Worm (Caenorhabditis elegans): ENCODE results near the gene F54E4.3.

F54E4.3 gene

DNA sequence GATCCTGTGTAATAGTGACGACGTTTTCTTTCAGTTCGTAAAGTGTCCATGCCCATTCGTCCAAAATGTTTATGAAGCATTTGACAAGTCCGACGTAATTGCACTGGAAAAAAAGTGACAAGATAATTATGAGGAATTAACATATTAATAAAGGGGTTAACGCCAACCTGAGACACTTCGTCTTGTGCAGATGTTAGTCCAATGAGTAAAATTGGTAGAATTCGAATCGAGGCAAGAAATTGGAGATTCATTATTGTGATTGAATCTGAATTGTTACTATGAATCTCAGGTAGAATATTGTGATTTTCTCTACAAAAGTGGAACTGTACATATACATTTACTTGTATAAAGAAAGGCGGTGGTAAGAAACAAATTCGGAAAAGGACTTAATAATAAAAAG, at the start of gene F54E4.3:
Gene F54E4.3 (minus strand): TSS at position 265 of the 400 bp plus-strand sequence.
- TF ChIP-seq ztf-11 (tag; optimal IDR thresholded peaks at IDR 0.05) (no peak), skn-1 (tag; optimal IDR thresholded peaks at IDR 0.05) (no peak), Y116A8C.19 (tag; optimal IDR thresholded peaks at IDR 0.05; ENCODE audit: borderline replicate concordance) (no peak), ceh-63 (GFP tag; optimal IDR thresholded peaks at IDR 0.05) (no peak), irx-1 (tag; optimal IDR thresholded peaks at IDR 0.05) (no peak), tbx-2 (tag; optimal IDR thresholded peaks at IDR 0.05) (no peak), C04F5.9 (tag; optimal IDR thresholded peaks at IDR 0.05) (no peak), unc-98 (GFP tag; IDR thresholded peaks at IDR 0.05) (no peak), zag-1 (tag; optimal IDR thresholded peaks at IDR 0.05) (no peak), lsy-2 (tag; optimal IDR thresholded peaks at IDR 0.05) (no peak)

DNA sequence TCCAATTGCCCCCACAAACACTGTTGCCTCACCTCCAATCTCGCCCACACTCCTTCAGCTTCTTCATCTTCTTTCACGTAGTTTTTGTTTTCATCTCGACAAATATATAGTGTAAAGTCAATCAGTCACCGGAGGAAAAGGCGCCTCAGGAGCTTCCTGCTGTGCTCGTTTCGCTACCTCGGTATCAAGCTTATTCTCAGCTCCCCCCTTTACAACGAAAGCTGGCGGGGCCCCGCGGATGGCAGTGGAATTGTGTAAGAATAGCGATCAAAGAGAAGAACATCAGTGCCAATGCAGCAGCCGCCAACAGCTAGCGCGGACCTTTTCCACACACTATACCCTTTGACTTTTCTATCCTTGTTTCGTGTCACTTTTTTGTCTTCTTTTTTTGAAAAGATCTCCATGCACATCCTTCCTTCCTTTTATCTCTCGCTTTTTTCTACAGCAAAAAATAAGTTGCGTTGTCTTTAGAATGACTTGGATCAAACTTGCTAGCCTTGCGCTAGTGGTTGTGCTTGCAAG, 48.2 kb upstream of the F54E4.3 start, which contains the start of gene csq-1:
Gene csq-1 (plus strand): TSS at position 472 of the 522 bp plus-strand sequence.
- TF ChIP-seq lin-39 (tag; optimal IDR thresholded peaks at IDR 0.05), result no peak
- no peak for TF ChIP-seq unc-62 (GFP tag; optimal IDR thresholded peaks at IDR 0.05)
- TF ChIP-seq dsc-1 (tag; optimal IDR thresholded peaks at IDR 0.05), result no peak
- no peak for TF ChIP-seq ztf-11 (tag; optimal IDR thresholded peaks at IDR 0.05)
- peak; percentile 31 for TF ChIP-seq fkh-10 (GFP tag; optimal IDR thresholded peaks at IDR 0.05)
- no peak for TF ChIP-seq zag-1 (tag; optimal IDR thresholded peaks at IDR 0.05)
- no peak for TF ChIP-seq elt-2 (tag; optimal IDR thresholded peaks at IDR 0.05)
- TF ChIP-seq lin-14 (GFP tag; optimal IDR thresholded peaks at IDR 0.05), result peak; percentile 82
- TF ChIP-seq pqm-1 (tag; optimal IDR thresholded peaks at IDR 0.05), result no peak
- TF ChIP-seq nhr-20 (tag; optimal IDR thresholded peaks at IDR 0.05), result no peak
- TF ChIP-seq grh-1 (GFP tag; IDR thresholded peaks at IDR 0.05), result no peak
- no peak for TF ChIP-seq ceh-88 (GFP tag; IDR thresholded peaks at IDR 0.05)
- TF ChIP-seq nhr-71 (tag; optimal IDR thresholded peaks at IDR 0.05), result peak; percentile 45
- TF ChIP-seq rnt-1 (tag; optimal IDR thresholded peaks at IDR 0.05), result peak; percentile 59
- TF ChIP-seq nhr-76 (tag; optimal IDR thresholded peaks at IDR 0.05), result no peak
- TF ChIP-seq snu-23 (GFP tag; optimal IDR thresholded peaks at IDR 0.05), result peak; percentile 22
- TF ChIP-seq hlh-17 (GFP tag; optimal IDR thresholded peaks at IDR 0.05; ENCODE audit: borderline replicate concordance), result no peak
- TF ChIP-seq hpl-2 (GFP tag; optimal IDR thresholded peaks at IDR 0.05), result no peak
- TF ChIP-seq ets-5 (GFP tag; IDR thresholded peaks at IDR 0.05), result no peak
- TF ChIP-seq lin-13 (GFP tag; optimal IDR thresholded peaks at IDR 0.05), result no peak
- no peak for TF ChIP-seq ama-1 (optimal IDR thresholded peaks at IDR 0.05)
- TF ChIP-seq nhr-19 (GFP tag; conservative IDR thresholded peaks at IDR 0.05), result peak; percentile 30
- TF ChIP-seq dpl-1 (GFP tag; optimal IDR thresholded peaks at IDR 0.05), result no peak
- no peak for TF ChIP-seq efl-1 (optimal IDR thresholded peaks at IDR 0.05)
- TF ChIP-seq efl-1 (GFP tag; optimal IDR thresholded peaks at IDR 0.05 in 1 of 2), result peak in 1 of 2 experiments; percentile 86
- TF ChIP-seq fos-1 (tag; optimal IDR thresholded peaks at IDR 0.05), result no peak
- TF ChIP-seq pag-3 (tag; optimal IDR thresholded peaks at IDR 0.05; ENCODE audit: borderline replicate concordance, insufficient read depth), result peak; percentile 89
- TF ChIP-seq ceh-82 (tag; optimal IDR thresholded peaks at IDR 0.05), result no peak
- TF ChIP-seq mef-2 (tag; optimal IDR thresholded peaks at IDR 0.05), result no peak
- no peak for TF ChIP-seq ceh-8 (GFP tag; optimal IDR thresholded peaks at IDR 0.05)
- TF ChIP-seq alr-1 (tag; optimal IDR thresholded peaks at IDR 0.05; ENCODE audit: borderline replicate concordance), result no peak
- no peak for TF ChIP-seq nhr-84 (tag; optimal IDR thresholded peaks at IDR 0.05)
- TF ChIP-seq lsy-2 (tag; optimal IDR thresholded peaks at IDR 0.05), result no peak
- TF ChIP-seq nhr-12 (tag; optimal IDR thresholded peaks at IDR 0.05), result no peak
- TF ChIP-seq blmp-1 (tag; optimal IDR thresholded peaks at IDR 0.05), result no peak
- no peak for TF ChIP-seq aly-2 (tag; optimal IDR thresholded peaks at IDR 0.05)
- no peak for TF ChIP-seq ces-1 (GFP tag; optimal IDR thresholded peaks at IDR 0.05)
- TF ChIP-seq vab-15 (tag; optimal IDR thresholded peaks at IDR 0.05), result no peak
- TF ChIP-seq xbp-1 (tag; optimal IDR thresholded peaks at IDR 0.05), result no peak
- TF ChIP-seq egl-13 (tag; optimal IDR thresholded peaks at IDR 0.05), result no peak
- TF ChIP-seq unc-98 (GFP tag; IDR thresholded peaks at IDR 0.05), result no peak
- TF ChIP-seq C16A3.4 (tag; optimal IDR thresholded peaks at IDR 0.05), result no peak
